Fruit fly (Drosophila melanogaster) whole organism, embryonic: ENCODE measurements around the gene Cp18.
A peak's percentile ranks its signal among the peaks of the same experiment; 100 is the strongest.

Experiments used
- Atf3 ChIP-seq: fragments of 200-800 bp; sonication (Bioruptor generic); optimal IDR thresholded peaks from 3 replicates; lab custom pipeline; 2016; ENCODE audit warnings: missing biosample characterization, missing genetic modification characterization
- Atf6 ChIP-seq: fragments of 200-800 bp; sonication (Bioruptor generic); IDR thresholded peaks from 2 replicates; pipeline ENCODE4 v1.3.6; 2022; ENCODE audit warnings: missing biosample characterization, missing genetic modification characterization
- B-H2 ChIP-seq: fragments of 200-800 bp; sonication (Bioruptor generic); optimal IDR thresholded peaks from 2 replicates; lab custom pipeline; 2018; ENCODE audit warnings: missing biosample characterization, mild to moderate bottlenecking, missing genetic modification characterization
- CG10274 ChIP-seq: fragments of 200-800 bp; sonication (Bioruptor generic); optimal IDR thresholded peaks from 3 replicates; lab custom pipeline; 2017; ENCODE audit warnings: missing biosample characterization, mild to moderate bottlenecking, missing genetic modification characterization
- CG10959 ChIP-seq: fragments of 200-800 bp; sonication (Bioruptor generic); IDR thresholded peaks from 2 replicates; pipeline ENCODE4 v1.3.6; 2022; ENCODE audit warnings: missing biosample characterization, missing genetic modification characterization
- CG11456 ChIP-seq: fragments of 200-800 bp; sonication (Bioruptor generic); IDR thresholded peaks from 3 replicates; pipeline ENCODE4 v1.3.6; 2022; ENCODE audit warnings: missing biosample characterization, missing genetic modification characterization
- CG11696 ChIP-seq: fragments of 200-800 bp; sonication (Bioruptor generic); IDR thresholded peaks from 2 replicates; pipeline ENCODE4 v1.3.6; 2022; ENCODE audit warnings: missing biosample characterization, missing genetic modification characterization
- CG12659 ChIP-seq: fragments of 200-800 bp; sonication (Bioruptor generic); optimal IDR thresholded peaks from 3 replicates; lab custom pipeline; 2017; ENCODE audit warnings: mild to moderate bottlenecking, missing biosample characterization, missing genetic modification reagents, missing genetic modification characterization
- CG13894 ChIP-seq: fragments of 200-800 bp; sonication (Bioruptor generic); optimal IDR thresholded peaks from 3 replicates; lab custom pipeline; 2018; ENCODE audit warnings: missing biosample characterization, mild to moderate bottlenecking, missing genetic modification characterization, moderate library complexity
- CG14710 ChIP-seq: fragments of 200-800 bp; sonication (Bioruptor generic); optimal IDR thresholded peaks from 3 replicates; lab custom pipeline; 2019; ENCODE audit warnings: missing biosample characterization, mild to moderate bottlenecking, missing genetic modification characterization, moderate library complexity
- CG15073 ChIP-seq: fragments of 200-800 bp; sonication (Bioruptor generic); optimal IDR thresholded peaks from 2 replicates; lab custom pipeline; 2016; ENCODE audit warnings: missing biosample characterization, missing genetic modification characterization
- CG15514 ChIP-seq: fragments of 200-800 bp; sonication (Bioruptor generic); optimal IDR thresholded peaks from 3 replicates; lab custom pipeline; 2017; ENCODE audit warnings: missing biosample characterization, missing genetic modification characterization, mild to moderate bottlenecking, moderate library complexity, missing genetic modification reagents
- CG16813 ChIP-seq: fragments of 200-800 bp; sonication (Bioruptor generic); IDR thresholded peaks from 3 replicates; pipeline ENCODE4 v1.3.6; 2022; ENCODE audit warnings: missing biosample characterization, missing genetic modification characterization; ENCODE audit not compliant: partially characterized antibody
- CG17186 ChIP-seq: fragments of 200-800 bp; sonication (Bioruptor generic); optimal IDR thresholded peaks from 3 replicates; lab custom pipeline; 2017; ENCODE audit warnings: missing biosample characterization, missing genetic modification reagents, missing genetic modification characterization
- CG17612 ChIP-seq: fragments of 200-800 bp; sonication (Bioruptor generic); IDR thresholded peaks from 2 replicates; pipeline ENCODE4 v1.3.6; 2022; ENCODE audit warnings: missing biosample characterization, missing genetic modification characterization
- CG1792 ChIP-seq: fragments of 200-800 bp; sonication (Bioruptor generic); optimal IDR thresholded peaks from 2 replicates; lab custom pipeline; 2016; ENCODE audit warnings: missing biosample characterization, missing genetic modification characterization
- CG1832 ChIP-seq: fragments of 200-800 bp; sonication (Bioruptor generic); optimal IDR thresholded peaks from 2 replicates; lab custom pipeline; 2017; ENCODE audit warnings: missing biosample characterization, mild to moderate bottlenecking, missing genetic modification characterization, inconsistent platforms
- CG18764 ChIP-seq: fragments of 200-800 bp; sonication (Bioruptor generic); optimal IDR thresholded peaks from 3 replicates; lab custom pipeline; 2016; ENCODE audit warnings: missing biosample characterization, missing genetic modification characterization
- CG3065 ChIP-seq: fragments of 200-800 bp; sonication (Bioruptor generic); optimal IDR thresholded peaks from 2 replicates; lab custom pipeline; 2016; ENCODE audit warnings: missing biosample characterization, missing genetic modification characterization
- CG4730 ChIP-seq: fragments of 200-800 bp; sonication (Bioruptor generic); IDR thresholded peaks from 2 replicates; pipeline ENCODE4 v1.3.6; 2022; ENCODE audit warnings: missing biosample characterization, missing genetic modification characterization
- CG6683 ChIP-seq: fragments of 200-800 bp; sonication (Bioruptor generic); optimal IDR thresholded peaks from 2 replicates; lab custom pipeline; 2017; ENCODE audit warnings: missing biosample characterization, mild to moderate bottlenecking, missing genetic modification characterization, missing genetic modification reagents
- CG7271 ChIP-seq: fragments of 200-800 bp; sonication (Bioruptor generic); optimal IDR thresholded peaks from 2 replicates; lab custom pipeline; 2018; ENCODE audit warnings: missing biosample characterization, mild to moderate bottlenecking, missing genetic modification characterization, moderate library complexity
- CG8359 ChIP-seq: fragments of 200-800 bp; sonication (Bioruptor generic); optimal IDR thresholded peaks from 2 replicates; lab custom pipeline; 2017; ENCODE audit warnings: missing biosample characterization, mild to moderate bottlenecking, missing genetic modification characterization, borderline replicate concordance
- Eip74EF ChIP-seq, 2 experiments: fragments of 200-800 bp in 1 of 2; fragments of >200 bp in 1 of 2; sonication (Bioruptor generic) in 1 of 2; optimal IDR thresholded peaks; 2 replicates each; lab custom pipeline; 2017 to 2019; ENCODE audit warnings: missing biosample characterization in 2 of 2, missing genetic modification characterization in 2 of 2, mild to moderate bottlenecking in 1 of 2, moderate library complexity in 1 of 2
- Fer2 ChIP-seq: fragments of 200-800 bp; sonication (Bioruptor generic); optimal IDR thresholded peaks from 2 replicates; lab custom pipeline; 2018; ENCODE audit warnings: missing biosample characterization, mild to moderate bottlenecking, missing genetic modification characterization, moderate library complexity
- Hr39 ChIP-seq: fragments of >200 bp; optimal IDR thresholded peaks from 2 replicates; lab custom pipeline; 2017
- Hsf ChIP-seq: fragments of 200-800 bp; sonication (Bioruptor generic); optimal IDR thresholded peaks from 3 replicates; lab custom pipeline; 2016; ENCODE audit warnings: missing biosample characterization, missing genetic modification characterization
- Lpt ChIP-seq: fragments of >200 bp; optimal IDR thresholded peaks from 2 replicates; lab custom pipeline; 2018; ENCODE audit warnings: missing biosample characterization, missing genetic modification characterization
- Meics ChIP-seq: fragments of 200-800 bp; sonication (Bioruptor generic); optimal IDR thresholded peaks from 2 replicates; lab custom pipeline; 2017; ENCODE audit warnings: missing biosample characterization, mild to moderate bottlenecking, missing genetic modification characterization
- NFAT ChIP-seq: fragments of 200-800 bp; sonication (Bioruptor generic); IDR thresholded peaks from 2 replicates; pipeline ENCODE4 v1.3.6; 2022; ENCODE audit warnings: missing biosample characterization, missing genetic modification characterization
- Nf-YC ChIP-seq: fragments of 200-800 bp; optimal IDR thresholded peaks from 3 replicates; lab custom pipeline; 2019; ENCODE audit warnings: missing biosample characterization, mild to moderate bottlenecking, missing genetic modification characterization, moderate library complexity
- Rx ChIP-seq: fragments of 200-800 bp; sonication (Bioruptor generic); IDR thresholded peaks from 2 replicates; pipeline ENCODE4 v1.3.6; 2022; ENCODE audit warnings: missing biosample characterization, missing genetic modification characterization
- Side ChIP-seq: fragments of 200-800 bp; sonication (Bioruptor generic); optimal IDR thresholded peaks from 2 replicates; lab custom pipeline; 2016; ENCODE audit warnings: missing biosample characterization, missing genetic modification characterization
- Ssrp ChIP-seq: fragments of 200-800 bp; sonication (Bioruptor generic); optimal IDR thresholded peaks from 2 replicates; lab custom pipeline; 2018; ENCODE audit warnings: missing biosample characterization, mild to moderate bottlenecking, missing genetic modification characterization, moderate library complexity
- ac ChIP-seq: fragments of 200-800 bp; sonication (Bioruptor generic); optimal IDR thresholded peaks from 3 replicates; lab custom pipeline; 2017; ENCODE audit warnings: missing biosample characterization, mild to moderate bottlenecking, missing genetic modification characterization
- al ChIP-seq: fragments of 200-800 bp; sonication (Bioruptor generic); IDR thresholded peaks from 2 replicates; pipeline ENCODE4 v1.3.6; 2022; ENCODE audit warnings: missing biosample characterization, missing genetic modification characterization
- br ChIP-seq: fragments of >200 bp; optimal IDR thresholded peaks from 2 replicates; lab custom pipeline; 2017
- btn ChIP-seq: fragments of 200-800 bp; sonication (Bioruptor generic); optimal IDR thresholded peaks from 2 replicates; lab custom pipeline; 2016; ENCODE audit warnings: missing biosample characterization, missing genetic modification characterization
- cas ChIP-seq: fragments of 200-800 bp; sonication (Bioruptor generic); IDR thresholded peaks from 2 replicates; pipeline ENCODE4 v1.3.6; 2022; ENCODE audit warnings: missing biosample characterization, missing genetic modification characterization
- chinmo ChIP-seq: fragments of 200-800 bp; sonication (Bioruptor generic); IDR thresholded peaks from 4 replicates; pipeline ENCODE4 v1.3.6; 2022; ENCODE audit warnings: missing biosample characterization, missing genetic modification characterization; ENCODE audit not compliant: partially characterized antibody
- fd102C ChIP-seq: fragments of 200-800 bp; sonication (Bioruptor generic); optimal IDR thresholded peaks from 2 replicates; lab custom pipeline; 2018; ENCODE audit warnings: missing biosample characterization, mild to moderate bottlenecking, missing genetic modification characterization, moderate library complexity
- gro ChIP-seq: fragments of 200-800 bp; sonication (Bioruptor generic); optimal IDR thresholded peaks from 2 replicates; lab custom pipeline; 2016; ENCODE audit warnings: missing biosample characterization, missing genetic modification characterization
- h ChIP-seq: fragments of >200 bp; optimal IDR thresholded peaks from 2 replicates; lab custom pipeline; 2017
- jigr1 ChIP-seq: fragments of 200-800 bp; sonication (Bioruptor generic); IDR thresholded peaks from 3 replicates; pipeline ENCODE4 v1.3.6; 2022; ENCODE audit warnings: missing biosample characterization, missing genetic modification characterization
- odd ChIP-seq: fragments of 200-800 bp; sonication (Bioruptor generic); optimal IDR thresholded peaks from 2 replicates; lab custom pipeline; 2017; ENCODE audit warnings: missing biosample characterization, mild to moderate bottlenecking, missing genetic modification characterization
- pros ChIP-seq: fragments of 200-800 bp; sonication (Bioruptor generic); optimal IDR thresholded peaks from 3 replicates; lab custom pipeline; 2019; ENCODE audit warnings: missing biosample characterization, mild to moderate bottlenecking, missing genetic modification characterization, moderate library complexity
- scrt ChIP-seq: fragments of 200-800 bp; sonication (Bioruptor generic); optimal IDR thresholded peaks from 2 replicates; lab custom pipeline; 2018; ENCODE audit warnings: missing biosample characterization, mild to moderate bottlenecking, missing genetic modification characterization, moderate library complexity
- sens ChIP-seq: fragments of 200-800 bp; sonication (Bioruptor generic); peaks from one replicate; lab custom pipeline; 2016; ENCODE audit warnings: missing biosample characterization, missing genetic modification characterization
- sens-2 ChIP-seq: fragments of 200-800 bp; sonication (Bioruptor generic); IDR thresholded peaks from 2 replicates; pipeline ENCODE4 v1.3.6; 2022; ENCODE audit warnings: missing biosample characterization, missing genetic modification characterization
- tna ChIP-seq: fragments of 200-800 bp; sonication (Bioruptor generic); IDR thresholded peaks from 2 replicates; pipeline ENCODE4 v1.3.6; 2022; ENCODE audit warnings: missing biosample characterization, missing genetic modification characterization; ENCODE audit not compliant: partially characterized antibody
- vfl ChIP-seq: fragments of 200-800 bp; sonication (Bioruptor generic); optimal IDR thresholded peaks from 2 replicates; lab custom pipeline; 2016; ENCODE audit warnings: missing biosample characterization, missing genetic modification characterization
- wdn ChIP-seq: fragments of 200-800 bp; sonication (Bioruptor generic); IDR thresholded peaks from 2 replicates; pipeline ENCODE4 v1.3.6; 2022; ENCODE audit warnings: missing biosample characterization, missing genetic modification characterization
- wor ChIP-seq: fragments of 200-800 bp; sonication (Bioruptor generic); IDR thresholded peaks from 2 replicates; pipeline ENCODE4 v1.3.6; 2022; ENCODE audit warnings: missing biosample characterization, missing genetic modification characterization

The Cp18 gene

dm6 chr3L:8751262-8751661 lies 24.7 kb downstream of the Cp18 start (continued):
- no peak for TF ChIP-seq wdn (GFP tag; lab: Robert Waterston, UW)
- no peak for TF ChIP-seq cas (GFP tag; lab: Robert Waterston, UW)
- TF ChIP-seq CG4730 = peak; percentile 30; the same call in 1 of the 2 replicates
- TF ChIP-seq CG1832 (GFP tag; lab: Kevin White, UChicago) = no peak
- TF ChIP-seq Lpt (GFP tag; lab: Kevin White, UChicago) = no peak
- no peak for TF ChIP-seq CG17186 (GFP tag; lab: Kevin White, UChicago)
- TF ChIP-seq CG12659 (GFP tag; lab: Kevin White, UChicago) = peak; percentile 41
- TF ChIP-seq chinmo (GFP tag; lab: Robert Waterston, UW) = no peak
- no peak for TF ChIP-seq CG1792 (GFP tag; lab: Kevin White, UChicago)
- TF ChIP-seq vfl = no peak
- no peak for TF ChIP-seq CG15514
- TF ChIP-seq CG11696 = no peak
- peak; percentile 65 for TF ChIP-seq Ssrp (tag; lab: Kevin White, UChicago)
- no peak for TF ChIP-seq CG7271 (tag; lab: Kevin White, UChicago)
- peak; percentile 10 for TF ChIP-seq Atf3 (GFP tag; lab: Kevin White, UChicago)
- TF ChIP-seq CG17612 (GFP tag; lab: Robert Waterston, UW) = no peak
- no peak for TF ChIP-seq CG16813 (GFP tag; lab: Robert Waterston, UW)
- no peak for TF ChIP-seq CG10274 (GFP tag; lab: Kevin White, UChicago)
- no peak for TF ChIP-seq jigr1 (GFP tag; lab: Robert Waterston, UW)
- TF ChIP-seq Fer2 (tag; lab: Kevin White, UChicago) = no peak
- TF ChIP-seq CG8359 (GFP tag; lab: Kevin White, UChicago) = peak; percentile 14
- no peak for TF ChIP-seq br (lab: Kevin White, UChicago)
- peak; percentile 20 for TF ChIP-seq odd (GFP tag; lab: Kevin White, UChicago)
- peak; percentile 68 for TF ChIP-seq wor (GFP tag; lab: Robert Waterston, UW)
- TF ChIP-seq al (GFP tag; lab: Robert Waterston, UW) = no peak
- TF ChIP-seq ac (GFP tag; lab: Kevin White, UChicago) = no peak
- peak in 1 of 2 experiments; percentile 33 for TF ChIP-seq Eip74EF (GFP tag; optimal IDR thresholded peaks at IDR 0.05; lab: Kevin White, UChicago)
- peak; percentile 49; the same call in 1 of the 2 replicates for TF ChIP-seq sens-2 (GFP tag; lab: Robert Waterston, UW)
- no peak for TF ChIP-seq fd102C (GFP tag; lab: Kevin White, UChicago)
- no peak for TF ChIP-seq Meics (GFP tag; lab: Kevin White, UChicago)
- peak; percentile 43 for TF ChIP-seq Rx (GFP tag; lab: Robert Waterston, UW)
- TF ChIP-seq h (lab: Kevin White, UChicago) = no peak
- TF ChIP-seq CG3065 (GFP tag; lab: Kevin White, UChicago) = no peak
- no peak for TF ChIP-seq CG6683 (GFP tag; lab: Kevin White, UChicago)
- peak; percentile 32 for TF ChIP-seq Hsf
- TF ChIP-seq CG15073 (GFP tag; lab: Kevin White, UChicago) = no peak
- peak; percentile 21 for TF ChIP-seq CG14710
- TF ChIP-seq Hr39 (lab: Kevin White, UChicago) = no peak
- TF ChIP-seq tna (GFP tag; lab: Robert Waterston, UW) = no peak
- peak; percentile 22; the same call in 1 of the 2 replicates for TF ChIP-seq Atf6 (GFP tag; lab: Robert Waterston, UW)
- no peak for TF ChIP-seq btn
- TF ChIP-seq B-H2 (GFP tag; lab: Kevin White, UChicago) = no peak
- TF ChIP-seq Nf-YC = no peak
- no peak for TF ChIP-seq CG18764 (GFP tag; lab: Kevin White, UChicago)
- TF ChIP-seq gro (GFP tag; lab: Kevin White, UChicago) = no peak
- TF ChIP-seq scrt (GFP tag; lab: Kevin White, UChicago) = peak; percentile 25
- no peak for TF ChIP-seq CG13894
- no peak for TF ChIP-seq pros (GFP tag; lab: Kevin White, UChicago)
- no peak for TF ChIP-seq NFAT (GFP tag; lab: Robert Waterston, UW)
- no peak for TF ChIP-seq CG11456 (GFP tag; lab: Robert Waterston, UW)
- no peak for TF ChIP-seq CG10959
- TF ChIP-seq sens (GFP tag; lab: Kevin White, UChicago) = peak; percentile 87
- no peak for TF ChIP-seq Side (GFP tag; lab: Kevin White, UChicago)
